Fruit fly (Drosophila melanogaster): ENCODE data around the gene CG7342.

- TF ChIP-seq usp (GFP tag; optimal IDR thresholded peaks at IDR 0.05) (no peak), psq (optimal IDR thresholded peaks at IDR 0.05) (no peak), CG8478 (optimal IDR thresholded peaks at IDR 0.05) (no peak), pan (optimal IDR thresholded peaks at IDR 0.05) (no peak), EcR (GFP tag; optimal IDR thresholded peaks at IDR 0.05) (no peak), Dll (optimal IDR thresholded peaks at IDR 0.05) (no peak)
These were observed 18.4 kb upstream of the CG7342 start for dm6 chr3R:19584818-19585217.

Measured in whole organism.